Worm (Caenorhabditis elegans) whole organism, L4/young adult: ENCODE measurements around the gene F10G7.12.
"Not testable (repeated sequence)": the region's sequence is repeated elsewhere in the genome, so short reads cannot be mapped to it uniquely, and the experiment has no call there.

Experiments used
- W03F9.2 ChIP-seq: fragments of 150-350 bp; optimal IDR thresholded peaks from 2 replicates; lab custom pipeline; 2014; ENCODE audit warnings: missing biosample characterization, missing genetic modification characterization
- dao-5 ChIP-seq: sonication (generic microtip); optimal IDR thresholded peaks from 2 replicates; lab custom pipeline; 2016; ENCODE audit warnings: missing genotype, missing genetic modification characterization, moderate library complexity, missing compliant biosample characterization
- him-1 ChIP-seq: sonication (generic microtip); optimal IDR thresholded peaks from 2 replicates; lab custom pipeline; 2016; ENCODE audit warnings: missing genotype, missing genetic modification reagents, missing genetic modification characterization, missing compliant biosample characterization

DNA sequence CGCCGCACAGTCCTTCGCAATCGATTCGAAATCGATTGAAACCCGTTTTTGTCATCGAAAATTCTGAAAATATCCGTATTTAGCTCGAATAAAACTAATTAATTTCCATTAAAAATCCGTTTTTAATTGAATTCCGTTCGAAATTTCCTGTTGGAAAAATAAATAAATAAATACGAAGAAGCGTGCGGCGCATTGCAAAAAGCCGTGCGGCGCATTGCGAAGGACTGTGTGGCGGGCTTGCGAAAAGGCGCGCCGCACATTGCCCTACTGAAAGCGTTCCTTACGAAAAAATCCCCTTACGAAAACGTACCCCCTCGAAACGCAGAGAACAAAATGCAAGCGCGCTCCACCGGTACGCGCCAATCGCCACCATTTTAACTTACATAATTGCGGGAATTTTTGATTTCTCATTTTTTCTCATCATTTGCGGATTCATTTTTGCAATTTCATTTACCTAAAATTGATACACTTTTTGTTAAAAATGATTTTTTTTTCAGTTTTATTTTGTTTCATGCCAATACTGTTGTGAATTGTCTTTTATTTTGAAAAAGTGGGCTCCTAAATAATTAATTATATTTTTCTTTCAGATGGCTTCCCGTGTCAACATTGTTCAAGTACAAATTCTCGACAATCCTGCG lies 12.0 kb downstream of the F10G7.12 start, which contains the start of gene unc-85:
- TF ChIP-seq W03F9.2 (tag; lab: Kevin White, UChicago): peak; percentile 8
- peak; percentile 34 for TF ChIP-seq him-1
- not testable (repeated sequence) for TF ChIP-seq dao-5 (tag; lab: Kevin White, UChicago)
